Worm (Caenorhabditis elegans): ENCODE data around the gene F13H8.5.

ce11 chrII:6235432-6236092 lies 20.4 kb downstream of the F13H8.5 start, which contains the start of gene T24H7.9:
- no peak for TF ChIP-seq ama-1 (optimal IDR thresholded peaks at IDR 0.05)
- no peak for TF ChIP-seq fkh-10 (GFP tag; optimal IDR thresholded peaks at IDR 0.05)

Data from whole organism, L1 larva.